Worm (Caenorhabditis elegans) whole organism, young adult: ENCODE data around the gene F46H5.3.
A peak's percentile ranks its signal among the peaks of the same experiment; 100 is the strongest.

Experiments
- D2030.7 ChIP-seq: fragments of 200-800 bp; sonication (Bioruptor generic); IDR thresholded peaks from 2 replicates; pipeline ENCODE4 v1.3.6; 2022; ENCODE audit warnings: missing genetic modification reagents, missing genetic modification characterization, missing compliant biosample characterization
- F10E7.11 ChIP-seq: sonication (generic microtip); optimal IDR thresholded peaks from 2 replicates; lab custom pipeline; 2017; ENCODE audit warnings: mild to moderate bottlenecking, missing genetic modification characterization, moderate library complexity, missing compliant biosample characterization
- bed-1 ChIP-seq: fragments of 200-800 bp; sonication (Bioruptor generic); IDR thresholded peaks from 2 replicates; pipeline ENCODE4 v1.3.6; 2022; ENCODE audit warnings: missing genetic modification reagents, missing genetic modification characterization, missing compliant biosample characterization
- dpl-1 ChIP-seq: fragments of 150-350 bp; optimal IDR thresholded peaks from 2 replicates; lab custom pipeline; 2014; ENCODE audit warnings: missing biosample characterization, missing genetic modification reagents, missing genetic modification characterization
- egrh-3 ChIP-seq: fragments of 200-800 bp; sonication (Bioruptor generic); IDR thresholded peaks from 2 replicates; pipeline ENCODE4 v1.3.6; 2022; ENCODE audit warnings: missing genetic modification reagents, missing genetic modification characterization, missing compliant biosample characterization
- lir-1 ChIP-seq: fragments of 200-800 bp; sonication (Bioruptor generic); conservative IDR thresholded peaks from 2 replicates; pipeline ENCODE4 v1.3.6; 2022; ENCODE audit warnings: missing genetic modification reagents, missing genetic modification characterization, missing compliant biosample characterization
- madf-10 ChIP-seq: sonication (generic microtip); optimal IDR thresholded peaks from 2 replicates; lab custom pipeline; 2016; ENCODE audit warnings: mild to moderate bottlenecking, missing genetic modification characterization, missing compliant biosample characterization
- madf-6 ChIP-seq: fragments of 200-800 bp; sonication (Bioruptor generic); IDR thresholded peaks from 2 replicates; pipeline ENCODE4 v1.3.6; 2022; ENCODE audit warnings: missing genetic modification reagents, missing genetic modification characterization, missing compliant biosample characterization
- nhr-179 ChIP-seq: sonication (generic microtip); optimal IDR thresholded peaks from 2 replicates; lab custom pipeline; 2016; ENCODE audit warnings: mild to moderate bottlenecking, missing genetic modification characterization, missing compliant biosample characterization
- tbp1 ChIP-seq: fragments of 200-800 bp; sonication (Bioruptor generic); optimal IDR thresholded peaks from 2 replicates; lab custom pipeline; 2018; ENCODE audit warnings: mild to moderate bottlenecking, missing genetic modification characterization, missing compliant biosample characterization
- tlf-1 ChIP-seq: fragments of 200-800 bp; sonication (Bioruptor generic); optimal IDR thresholded peaks from 2 replicates; lab custom pipeline; 2018; ENCODE audit warnings: mild to moderate bottlenecking, missing genetic modification characterization, missing compliant biosample characterization
- zim-3 ChIP-seq: sonication (generic microtip); optimal IDR thresholded peaks from 2 replicates; lab custom pipeline; 2017; ENCODE audit warnings: mild to moderate bottlenecking, missing genetic modification characterization, moderate library complexity, missing compliant biosample characterization
- ztf-18 ChIP-seq: sonication (generic microtip); optimal IDR thresholded peaks from 2 replicates; lab custom pipeline; 2016; ENCODE audit warnings: missing genotype, mild to moderate bottlenecking, missing genetic modification characterization, missing compliant biosample characterization

- TF ChIP-seq madf-6 (GFP tag; lab: Robert Waterston, UW) (no peak), madf-10 (tag; lab: Kevin White, UChicago) (peak; percentile 69), tbp1 (peak; percentile 61), dpl-1 (GFP tag; lab: Kevin White, UChicago) (no peak), F10E7.11 (tag; lab: Kevin White, UChicago) (no peak), bed-1 (no peak), nhr-179 (no peak), lir-1 (GFP tag; lab: Robert Waterston, UW) (peak; percentile 100), egrh-3 (peak; percentile 87), zim-3 (no peak), tlf-1 (GFP tag; lab: Kevin White, UChicago) (no peak), ztf-18 (tag; lab: Kevin White, UChicago) (peak; percentile 66), D2030.7 (GFP tag; lab: Robert Waterston, UW) (no peak)
Measured at ce11 chrX:7264591-7265306, 26.3 kb upstream of the F46H5.3 start.
